Fruit fly (Drosophila melanogaster) whole organism, wandering third instar larva: ENCODE measurements around the gene Tg.

Source experiments
- Abd-B ChIP-seq: fragments of >200 bp; optimal IDR thresholded peaks from 2 replicates; lab custom pipeline; 2017; ENCODE audit warnings: missing biosample characterization, missing genetic modification characterization
- Dfd ChIP-seq: fragments of >200 bp; optimal IDR thresholded peaks from 2 replicates; lab custom pipeline; 2017; ENCODE audit warnings: missing biosample characterization, missing genetic modification characterization
- HLH106 ChIP-seq: fragments of 200-800 bp; optimal IDR thresholded peaks from 3 replicates; lab custom pipeline; 2019; ENCODE audit warnings: missing biosample characterization, mild to moderate bottlenecking, missing genetic modification characterization, moderate library complexity
- Hr83 ChIP-seq: fragments of 200-300 bp; sonication (Bioruptor generic); optimal IDR thresholded peaks from 2 replicates; lab custom pipeline; 2016; ENCODE audit warnings: missing biosample characterization, mild to moderate bottlenecking, missing genetic modification characterization, moderate library complexity; ENCODE audit not compliant: poor library complexity, severe bottlenecking
- Myc ChIP-seq: fragments of >200 bp; optimal IDR thresholded peaks from 2 replicates; lab custom pipeline; 2017
- Rel ChIP-seq, 2 experiments: fragments of 200-800 bp; sonication (Bioruptor generic) in 1 of 2; optimal IDR thresholded peaks; 2 replicates in 1 of 2; 3 replicates in 1 of 2; lab custom pipeline; 2016 to 2019; ENCODE audit warnings: mild to moderate bottlenecking in 2 of 2, missing biosample characterization in 2 of 2, missing genetic modification characterization in 2 of 2, moderate library complexity in 1 of 2
- fru ChIP-seq: fragments of 200-800 bp; sonication (Bioruptor generic); optimal IDR thresholded peaks from 3 replicates; lab custom pipeline; 2016; ENCODE audit warnings: missing biosample characterization, mild to moderate bottlenecking, missing genetic modification characterization
- h ChIP-seq: fragments of 200-800 bp; sonication (Bioruptor generic); optimal IDR thresholded peaks from 3 replicates; lab custom pipeline; 2016; ENCODE audit warnings: missing biosample characterization, mild to moderate bottlenecking, missing genetic modification characterization
- pan ChIP-seq: fragments of >200 bp; optimal IDR thresholded peaks from 2 replicates; lab custom pipeline; 2017
- psq ChIP-seq: fragments of 200-800 bp; sonication (Bioruptor generic); optimal IDR thresholded peaks from 3 replicates; lab custom pipeline; 2017; ENCODE audit warnings: missing biosample characterization, mild to moderate bottlenecking, missing genetic modification characterization, moderate library complexity
- rgr ChIP-seq: fragments of 200-800 bp; sonication (Bioruptor generic); optimal IDR thresholded peaks from 3 replicates; lab custom pipeline; 2016; ENCODE audit warnings: missing biosample characterization, mild to moderate bottlenecking, missing genetic modification characterization
- sage ChIP-seq: fragments of 200-800 bp; sonication (Bioruptor generic); optimal IDR thresholded peaks from 2 replicates; lab custom pipeline; 2016; ENCODE audit warnings: missing biosample characterization, mild to moderate bottlenecking, missing genetic modification characterization
- usp ChIP-seq: fragments of >200 bp; optimal IDR thresholded peaks from 2 replicates; lab custom pipeline; 2017; ENCODE audit warnings: missing biosample characterization, missing genetic modification characterization
- woc ChIP-seq: sonication (Bioruptor generic); optimal IDR thresholded peaks from 2 replicates; lab custom pipeline; 2016; ENCODE audit warnings: missing biosample characterization, mild to moderate bottlenecking, missing genetic modification characterization

DNA sequence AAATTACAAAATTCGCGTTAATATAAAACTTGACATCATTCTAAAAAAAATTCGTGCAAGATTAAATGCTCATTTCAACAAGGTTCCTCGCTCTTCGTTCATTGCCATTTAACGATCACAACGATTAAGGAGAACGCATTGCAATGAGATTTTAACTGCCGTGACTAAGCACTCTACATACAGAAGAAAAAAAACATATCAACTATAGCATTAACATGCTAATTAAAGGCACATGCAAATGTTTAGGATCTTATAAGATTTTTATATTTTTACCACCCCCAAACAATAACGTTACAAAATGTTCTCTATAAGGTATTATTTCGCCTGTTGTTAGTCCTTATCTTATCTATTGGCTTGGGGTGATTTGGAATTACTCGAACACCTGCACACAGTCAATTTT is 20.5 kb upstream of the Tg start:
- TF ChIP-seq woc (no peak), Dfd (no peak), sage (GFP tag; lab: Kevin White, UChicago) (no peak), fru (GFP tag; lab: Kevin White, UChicago) (no peak), psq (no peak), Hr83 (no peak), pan (no peak), Myc (lab: Kevin White, UChicago) (no peak), rgr (GFP tag; lab: Kevin White, UChicago) (no peak), HLH106 (tag; lab: Kevin White, UChicago) (no peak), h (no peak), Abd-B (GFP tag; lab: Kevin White, UChicago) (no peak), usp (GFP tag; lab: Kevin White, UChicago) (no peak), Rel (GFP tag; optimal IDR thresholded peaks at IDR 0.05; lab: Kevin White, UChicago) (no peak), Rel (tag; optimal IDR thresholded peaks at IDR 0.05; lab: Kevin White, UChicago) (no peak)
